Worm (Caenorhabditis elegans) whole organism, L4/young adult: ENCODE results near the gene str-118.

Experiments
- dao-5 ChIP-seq: sonication (generic microtip); optimal IDR thresholded peaks from 2 replicates; lab custom pipeline; 2016; ENCODE audit warnings: missing genotype, missing genetic modification characterization, moderate library complexity, missing compliant biosample characterization
- him-1 ChIP-seq: sonication (generic microtip); optimal IDR thresholded peaks from 2 replicates; lab custom pipeline; 2016; ENCODE audit warnings: missing genotype, missing genetic modification reagents, missing genetic modification characterization, missing compliant biosample characterization

DNA sequence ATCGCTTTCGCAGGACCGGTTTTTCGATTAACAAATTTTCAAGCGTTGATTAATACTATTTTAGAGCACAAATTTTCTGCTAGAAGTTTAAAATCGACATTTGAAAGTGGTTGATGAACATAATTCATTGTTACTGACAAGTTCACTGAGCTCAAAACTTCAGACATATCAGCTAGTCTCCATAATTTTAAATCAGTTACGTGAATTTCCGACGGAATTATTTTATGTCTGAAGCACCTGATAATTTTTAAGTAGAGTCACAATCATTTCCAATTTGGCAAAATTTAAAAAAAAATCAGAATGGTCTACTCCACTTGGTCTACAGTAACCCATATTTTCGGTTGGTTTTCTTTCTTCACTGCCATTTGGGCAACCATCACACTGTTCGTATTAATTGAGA, at the start of gene str-118:
- TF ChIP-seq him-1 (no peak), dao-5 (tag; lab: Kevin White, UChicago) (no peak)
